Worm (Caenorhabditis elegans): Measurements from ENCODE around the gene ZK1127.13.

DNA sequence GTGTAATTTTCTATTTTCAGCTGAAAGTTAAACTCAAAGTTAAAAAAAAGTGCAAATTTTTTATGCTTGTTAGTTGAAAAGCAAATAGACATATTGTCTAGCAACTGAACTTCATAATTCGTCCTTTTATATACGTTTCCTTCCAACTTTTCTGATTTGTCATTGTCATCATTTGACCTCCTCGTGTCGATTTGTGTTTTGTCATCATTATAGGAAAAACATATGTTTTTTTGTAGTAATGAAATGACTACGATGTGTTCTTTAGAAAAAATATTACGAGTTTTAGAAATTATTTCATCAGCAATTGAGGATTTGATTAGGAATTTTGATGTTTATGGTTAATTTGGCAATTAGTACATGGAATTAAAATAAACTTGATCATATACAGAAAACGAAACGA is 7.7 kb downstream of the ZK1127.13 start:
- no peak for TF ChIP-seq nhr-11 (tag; optimal IDR thresholded peaks at IDR 0.05)
- TF ChIP-seq K02D7.2 (tag; optimal IDR thresholded peaks at IDR 0.05), result no peak
- TF ChIP-seq nhr-232 (tag; optimal IDR thresholded peaks at IDR 0.05), result no peak
- TF ChIP-seq npax-4 (tag; optimal IDR thresholded peaks at IDR 0.05), result no peak
- no peak for TF ChIP-seq sox-4 (tag; optimal IDR thresholded peaks at IDR 0.05)
- no peak for TF ChIP-seq ceh-31 (tag; optimal IDR thresholded peaks at IDR 0.05)
- no peak for TF ChIP-seq F13H6.1 (tag; optimal IDR thresholded peaks at IDR 0.05)
- TF ChIP-seq ama-1 (optimal IDR thresholded peaks at IDR 0.05), result no peak
- TF ChIP-seq mec-3 (tag; optimal IDR thresholded peaks at IDR 0.05; ENCODE audit: borderline replicate concordance), result no peak
- no peak for TF ChIP-seq pha-4 (tag; optimal IDR thresholded peaks at IDR 0.05)
- no peak for TF ChIP-seq lim-6 (tag; optimal IDR thresholded peaks at IDR 0.05)
- TF ChIP-seq hlh-15 (tag; optimal IDR thresholded peaks at IDR 0.05), result no peak
- TF ChIP-seq hlh-8 (tag; optimal IDR thresholded peaks at IDR 0.05), result no peak
